In the genomic region with DNA sequence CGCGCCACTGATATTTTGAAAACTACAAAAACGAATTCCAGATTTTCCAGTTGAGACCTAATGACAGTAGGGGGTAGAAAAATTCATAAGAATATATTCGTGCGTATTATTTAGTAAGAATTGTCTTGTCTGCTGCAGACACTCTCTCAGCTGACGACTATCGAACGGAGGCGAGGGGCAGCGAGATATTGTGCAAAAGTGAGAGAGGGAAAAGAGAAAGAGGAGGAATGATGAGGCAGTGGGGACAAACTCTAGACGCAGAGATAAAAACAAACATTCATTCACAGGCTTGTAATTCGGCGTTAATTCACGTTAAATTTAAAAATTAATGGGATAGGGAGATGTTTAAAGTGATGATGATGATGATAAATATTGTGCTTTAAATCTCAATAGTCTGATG, we compare ENCODE assay signal across 4 worm cellular contexts.
A peak's percentile ranks its signal among the peaks of the same experiment; 100 is the strongest.
TF ChIP-seq lines count a peak whose summit lies in the region.

A gene (minus strand): TSS at position 188 of the 400 bp plus-strand sequence.

TF ChIP-seq in whole organism, L1 larva, 84 proteins besides CTCF, POLR2A, EP300 and RAD21 (continued from another document):
- TF ChIP-seq nhr-20 (tag; optimal IDR thresholded peaks at IDR 0.05; lab: Kevin White, UChicago) (peak; percentile 59), snu-23 (GFP tag; optimal IDR thresholded peaks at IDR 0.05; lab: Kevin White, UChicago) (peak; percentile 67), nhr-85 (tag; lab: Kevin White, UChicago) (peak; percentile 66), lin-13 (GFP tag; optimal IDR thresholded peaks at IDR 0.05; lab: Kevin White, UChicago) (no peak), F16B12.6 (tag; optimal IDR thresholded peaks at IDR 0.05; lab: Kevin White, UChicago) (no peak), swsn-7 (tag; optimal IDR thresholded peaks at IDR 0.05; lab: Kevin White, UChicago) (peak; percentile 54), mep-1 (tag; optimal IDR thresholded peaks at IDR 0.05; lab: Kevin White, UChicago) (peak; percentile 66), nhr-11 (tag; optimal IDR thresholded peaks at IDR 0.05; lab: Kevin White, UChicago) (peak; percentile 4), dsc-1 (tag; optimal IDR thresholded peaks at IDR 0.05; lab: Kevin White, UChicago) (peak; percentile 28), lin-35 (GFP tag; optimal IDR thresholded peaks at IDR 0.05; lab: Kevin White, UChicago) (peak; percentile 56 to 61), skn-1 (tag; optimal IDR thresholded peaks at IDR 0.05; lab: Kevin White, UChicago) (peak; percentile 17), tbx-2 (tag; optimal IDR thresholded peaks at IDR 0.05; lab: Kevin White, UChicago) (peak; percentile 39)

TF ChIP-seq in whole organism, L3 larva, 47 proteins besides CTCF, POLR2A, EP300 and RAD21 (continued from another document):
- peak; percentile 57 for TF ChIP-seq nfya-1 (tag; optimal IDR thresholded peaks at IDR 0.05; lab: Kevin White, UChicago; ENCODE audit: insufficient read depth)
- peak; percentile 50 for TF ChIP-seq pha-4 (tag; optimal IDR thresholded peaks at IDR 0.05; lab: Kevin White, UChicago)

TF ChIP-seq in whole organism, L4 larva, 104 proteins besides CTCF, POLR2A, EP300 and RAD21 (continued from another document and continues in another):
- no peak for TF ChIP-seq F26F4.8 (GFP tag; conservative IDR thresholded peaks at IDR 0.05; lab: Robert Waterston, UW)
- TF ChIP-seq hlh-11 (tag; optimal IDR thresholded peaks at IDR 0.05; lab: Kevin White, UChicago), result peak; percentile 67
- TF ChIP-seq pha-4 (GFP tag; IDR thresholded peaks at IDR 0.05; lab: Robert Waterston, UW), result no peak
- no peak for TF ChIP-seq pha-4 (tag; optimal IDR thresholded peaks at IDR 0.05; lab: Kevin White, UChicago)
- no peak for TF ChIP-seq F37D6.2 (tag; optimal IDR thresholded peaks at IDR 0.05; lab: Kevin White, UChicago)
- TF ChIP-seq lin-13 (GFP tag; optimal IDR thresholded peaks at IDR 0.05; lab: Kevin White, UChicago), result peak; percentile 32
- TF ChIP-seq zfp-2 (tag; optimal IDR thresholded peaks at IDR 0.05; lab: Kevin White, UChicago), result no peak
- peak; percentile 28; the same call in 1 of the 2 replicates for TF ChIP-seq egl-43 (GFP tag; IDR thresholded peaks at IDR 0.05; lab: Robert Waterston, UW)
- TF ChIP-seq ceh-82 (tag; optimal IDR thresholded peaks at IDR 0.05; lab: Kevin White, UChicago), result no peak
- TF ChIP-seq lin-38 (GFP tag; IDR thresholded peaks at IDR 0.05; lab: Robert Waterston, UW), result peak; percentile 56
- TF ChIP-seq nhr-25 (tag; optimal IDR thresholded peaks at IDR 0.05; lab: Kevin White, UChicago; ENCODE audit: borderline replicate concordance, insufficient read depth), result no peak
- TF ChIP-seq Y5F2A.4 (GFP tag; optimal IDR thresholded peaks at IDR 0.05; lab: Kevin White, UChicago), result no peak
- TF ChIP-seq mdt-29 (GFP tag; IDR thresholded peaks at IDR 0.05; lab: Robert Waterston, UW), result no peak
- TF ChIP-seq zfp-3 (GFP tag; conservative IDR thresholded peaks at IDR 0.05; lab: Robert Waterston, UW), result no peak
- no peak for TF ChIP-seq zag-1 (tag; optimal IDR thresholded peaks at IDR 0.05; lab: Kevin White, UChicago)
- TF ChIP-seq aly-2 (tag; optimal IDR thresholded peaks at IDR 0.05; lab: Kevin White, UChicago), result no peak
- TF ChIP-seq unc-130 (GFP tag; optimal IDR thresholded peaks at IDR 0.05; lab: Kevin White, UChicago), result peak; percentile 2
- TF ChIP-seq nhr-10 (tag; optimal IDR thresholded peaks at IDR 0.05; lab: Kevin White, UChicago), result no peak
- TF ChIP-seq dve-1 (tag; optimal IDR thresholded peaks at IDR 0.05; lab: Kevin White, UChicago; ENCODE audit: insufficient read depth), result no peak
- no peak for TF ChIP-seq daf-16 (GFP tag; optimal IDR thresholded peaks at IDR 0.05; lab: Kevin White, UChicago)
- peak; percentile 24 for TF ChIP-seq daf-16 (tag; optimal IDR thresholded peaks at IDR 0.05; lab: Kevin White, UChicago)
- TF ChIP-seq Y75B8A.6 (GFP tag; IDR thresholded peaks at IDR 0.05; lab: Robert Waterston, UW), result no peak
- TF ChIP-seq zip-2 (tag; optimal IDR thresholded peaks at IDR 0.05; lab: Kevin White, UChicago), result no peak
- TF ChIP-seq F10B5.3 (tag; optimal IDR thresholded peaks at IDR 0.05; lab: Kevin White, UChicago), result no peak
- peak; percentile 20 for TF ChIP-seq nhr-28 (tag; optimal IDR thresholded peaks at IDR 0.05; lab: Kevin White, UChicago)
- TF ChIP-seq unc-62 (GFP tag; optimal IDR thresholded peaks at IDR 0.05 in 1 of 2; lab: Kevin White, UChicago), result peak in 1 of 2 experiments; percentile 96
- TF ChIP-seq unc-62 (tag; optimal IDR thresholded peaks at IDR 0.05; lab: Kevin White, UChicago), result no peak
- TF ChIP-seq madf-5 (GFP tag; IDR thresholded peaks at IDR 0.05; lab: Robert Waterston, UW), result no peak
- TF ChIP-seq daf-12 (tag; optimal IDR thresholded peaks at IDR 0.05; lab: Kevin White, UChicago), result no peak
- TF ChIP-seq php-3 (GFP tag; IDR thresholded peaks at IDR 0.05; lab: Robert Waterston, UW), result no peak
- TF ChIP-seq dmd-8 (GFP tag; IDR thresholded peaks at IDR 0.05; lab: Robert Waterston, UW), result no peak
- no peak for TF ChIP-seq nhr-76 (tag; optimal IDR thresholded peaks at IDR 0.05; lab: Kevin White, UChicago)
- no peak for TF ChIP-seq ztf-11 (tag; optimal IDR thresholded peaks at IDR 0.05; lab: Kevin White, UChicago)
- peak; percentile 70 for TF ChIP-seq hlh-30 (tag; optimal IDR thresholded peaks at IDR 0.05; lab: Kevin White, UChicago; ENCODE audit: insufficient read depth)
- no peak for TF ChIP-seq rbr-2 (tag; optimal IDR thresholded peaks at IDR 0.05; lab: Kevin White, UChicago)
- TF ChIP-seq ceh-32 (tag; optimal IDR thresholded peaks at IDR 0.05; lab: Kevin White, UChicago; ENCODE audit: poor library complexity), result no peak
- TF ChIP-seq ztf-7 (tag; optimal IDR thresholded peaks at IDR 0.05; lab: Kevin White, UChicago), result no peak
- TF ChIP-seq tra-1 (GFP tag; IDR thresholded peaks at IDR 0.05; lab: Robert Waterston, UW), result no peak
- no peak for TF ChIP-seq ceh-62 (tag; optimal IDR thresholded peaks at IDR 0.05; lab: Kevin White, UChicago)
- no peak for TF ChIP-seq lin-29 (GFP tag; IDR thresholded peaks at IDR 0.05; lab: Robert Waterston, UW)
- TF ChIP-seq sdz-12 (GFP tag; optimal IDR thresholded peaks at IDR 0.05; lab: Kevin White, UChicago), result no peak
- no peak for TF ChIP-seq ces-1 (GFP tag; optimal IDR thresholded peaks at IDR 0.05; lab: Kevin White, UChicago)
- no peak for TF ChIP-seq ama-1 (optimal IDR thresholded peaks at IDR 0.05; lab: Kevin White, UChicago)
- no peak for TF ChIP-seq R02D3.7 (tag; optimal IDR thresholded peaks at IDR 0.05; lab: Kevin White, UChicago)
- TF ChIP-seq T26A8.4 (GFP tag; IDR thresholded peaks at IDR 0.05; lab: Robert Waterston, UW), result no peak
- peak; percentile 31 for TF ChIP-seq mep-1 (tag; optimal IDR thresholded peaks at IDR 0.05; lab: Kevin White, UChicago)
- no peak for TF ChIP-seq D1046.2 (GFP tag; IDR thresholded peaks at IDR 0.05; lab: Robert Waterston, UW)
- no peak for TF ChIP-seq fos-1 (tag; optimal IDR thresholded peaks at IDR 0.05; lab: Kevin White, UChicago)
- TF ChIP-seq nhr-6 (tag; optimal IDR thresholded peaks at IDR 0.05; lab: Kevin White, UChicago), result no peak
- TF ChIP-seq jun-1 (tag; optimal IDR thresholded peaks at IDR 0.05; lab: Kevin White, UChicago), result no peak
- no peak for TF ChIP-seq pqm-1 (tag; optimal IDR thresholded peaks at IDR 0.05; lab: Kevin White, UChicago)
- no peak for TF ChIP-seq spr-3 (GFP tag; optimal IDR thresholded peaks at IDR 0.05; lab: Kevin White, UChicago)
- no peak for TF ChIP-seq vab-7 (GFP tag; IDR thresholded peaks at IDR 0.05; lab: Robert Waterston, UW)
- no peak for TF ChIP-seq ctbp-1 (GFP tag; IDR thresholded peaks at IDR 0.05; lab: Robert Waterston, UW)
- peak; percentile 63 for TF ChIP-seq dpl-1 (GFP tag; optimal IDR thresholded peaks at IDR 0.05; lab: Kevin White, UChicago)
- no peak for TF ChIP-seq ceh-20 (GFP tag; IDR thresholded peaks at IDR 0.05; lab: Robert Waterston, UW)
- no peak for TF ChIP-seq nhr-111 (GFP tag; optimal IDR thresholded peaks at IDR 0.05; lab: Kevin White, UChicago)
- TF ChIP-seq ZK337.2 (GFP tag; IDR thresholded peaks at IDR 0.05; lab: Robert Waterston, UW), result no peak
- no peak for TF ChIP-seq Y105C5A.15 (GFP tag; IDR thresholded peaks at IDR 0.05; lab: Robert Waterston, UW)
- TF ChIP-seq tag-97 (GFP tag; IDR thresholded peaks at IDR 0.05; lab: Robert Waterston, UW), result no peak

TF ChIP-seq in whole organism, young adult, 124 proteins besides CTCF, POLR2A, EP300 and RAD21 (continued from another document):
- TF ChIP-seq tlf-1 (GFP tag; optimal IDR thresholded peaks at IDR 0.05; lab: Kevin White, UChicago) (peak; percentile 4), egl-44 (GFP tag; IDR thresholded peaks at IDR 0.05; lab: Robert Waterston, UW) (no peak), lin-35 (GFP tag; optimal IDR thresholded peaks at IDR 0.05; lab: Kevin White, UChicago) (peak in 1 of 3 experiments; percentile 9), ekl-4 (GFP tag; IDR thresholded peaks at IDR 0.05; lab: Robert Waterston, UW) (0 out of 2 replicates have a peak, but pooled peaks have one; percentile 28), sea-2 (GFP tag; IDR thresholded peaks at IDR 0.05; lab: Robert Waterston, UW) (no peak), Y53G8AR.9 (GFP tag; conservative IDR thresholded peaks at IDR 0.05; lab: Robert Waterston, UW) (no peak), nhr-80 (tag; optimal IDR thresholded peaks at IDR 0.05; lab: Kevin White, UChicago) (no peak), Y56A3A.18 (GFP tag; IDR thresholded peaks at IDR 0.05; lab: Robert Waterston, UW) (0 out of 2 replicates have a peak, but pooled peaks have one; percentile 54), B0261.1 (tag; optimal IDR thresholded peaks at IDR 0.05; lab: Kevin White, UChicago) (no peak), attf-3 (GFP tag; conservative IDR thresholded peaks at IDR 0.05; lab: Robert Waterston, UW) (peak; percentile 38), dox-1 (GFP tag; IDR thresholded peaks at IDR 0.05; lab: Robert Waterston, UW) (0 out of 2 replicates have a peak, but pooled peaks have one; percentile 14)
TF ChIP-seq in whole organism, young adult: peak in this region for 17.
